Comparison of ENCODE assay signal across 3 worm cellular contexts in genomic region chrIII:9932091-9932490, ce11.
A peak's percentile ranks its signal among the peaks of the same experiment; 100 is the strongest.
TF ChIP-seq lines count a peak whose summit lies in the region.

Gene dec-7 (plus strand): TSS chrIII:9932398.

TF ChIP-seq in whole organism, L3 larva, 47 proteins besides CTCF, POLR2A, EP300 and RAD21:
- TF ChIP-seq pha-4 (tag; optimal IDR thresholded peaks at IDR 0.05; lab: Kevin White, UChicago) (peak; percentile 2), ztf-4 (tag; optimal IDR thresholded peaks at IDR 0.05; lab: Kevin White, UChicago) (no peak), elt-2 (tag; optimal IDR thresholded peaks at IDR 0.05; lab: Kevin White, UChicago) (peak; percentile 45)

TF ChIP-seq in whole organism, L4 larva, 104 proteins besides CTCF, POLR2A, EP300 and RAD21:
- TF ChIP-seq jun-1 (tag; optimal IDR thresholded peaks at IDR 0.05; lab: Kevin White, UChicago), result no peak
- TF ChIP-seq hlh-11 (tag; optimal IDR thresholded peaks at IDR 0.05; lab: Kevin White, UChicago), result peak; percentile 67
- TF ChIP-seq Y75B8A.6 (GFP tag; IDR thresholded peaks at IDR 0.05; lab: Robert Waterston, UW), result no peak
- no peak for TF ChIP-seq lin-15B (tag; optimal IDR thresholded peaks at IDR 0.05; lab: Kevin White, UChicago)
- TF ChIP-seq lin-1 (GFP tag; IDR thresholded peaks at IDR 0.05; lab: Robert Waterston, UW), result no peak
- TF ChIP-seq hif-1 (tag; optimal IDR thresholded peaks at IDR 0.05; lab: Kevin White, UChicago), result peak in 1 of 2 experiments; percentile 9
- TF ChIP-seq unc-62 (GFP tag; optimal IDR thresholded peaks at IDR 0.05 in 1 of 2; lab: Kevin White, UChicago), result peak in 1 of 2 experiments; percentile 50
- TF ChIP-seq unc-62 (tag; optimal IDR thresholded peaks at IDR 0.05; lab: Kevin White, UChicago), result no peak
- TF ChIP-seq nhr-237 (tag; optimal IDR thresholded peaks at IDR 0.05; lab: Kevin White, UChicago), result no peak
- no peak for TF ChIP-seq daf-16 (GFP tag; optimal IDR thresholded peaks at IDR 0.05; lab: Kevin White, UChicago)
- peak; percentile 16 for TF ChIP-seq daf-16 (tag; optimal IDR thresholded peaks at IDR 0.05; lab: Kevin White, UChicago)
- no peak for TF ChIP-seq Y48G9A.11 (GFP tag; IDR thresholded peaks at IDR 0.05; lab: Robert Waterston, UW)
- no peak for TF ChIP-seq dmd-9 (GFP tag; IDR thresholded peaks at IDR 0.05; lab: Robert Waterston, UW)
- peak; percentile 11 for TF ChIP-seq nhr-28 (tag; optimal IDR thresholded peaks at IDR 0.05; lab: Kevin White, UChicago)
- peak; percentile 66 for TF ChIP-seq dmd-6 (GFP tag; IDR thresholded peaks at IDR 0.05; lab: Robert Waterston, UW)
- TF ChIP-seq hlh-30 (tag; optimal IDR thresholded peaks at IDR 0.05; lab: Kevin White, UChicago; ENCODE audit: insufficient read depth), result peak; percentile 40
- no peak for TF ChIP-seq dmd-8 (GFP tag; IDR thresholded peaks at IDR 0.05; lab: Robert Waterston, UW)
- peak; percentile 61 for TF ChIP-seq dve-1 (tag; optimal IDR thresholded peaks at IDR 0.05; lab: Kevin White, UChicago; ENCODE audit: insufficient read depth)

TF ChIP-seq in whole organism, young adult, 124 proteins besides CTCF, POLR2A, EP300 and RAD21:
- TF ChIP-seq zfh-2 (GFP tag; conservative IDR thresholded peaks at IDR 0.05; lab: Robert Waterston, UW) (no peak), ztf-18 (tag; optimal IDR thresholded peaks at IDR 0.05; lab: Kevin White, UChicago) (no peak), cebp-1 (GFP tag; IDR thresholded peaks at IDR 0.05; lab: Robert Waterston, UW) (no peak), cebp-1 (tag; optimal IDR thresholded peaks at IDR 0.05; lab: Kevin White, UChicago) (peak; percentile 45), efl-1 (GFP tag; optimal IDR thresholded peaks at IDR 0.05; lab: Kevin White, UChicago) (no peak), nhr-80 (tag; optimal IDR thresholded peaks at IDR 0.05; lab: Kevin White, UChicago) (peak; percentile 64), Y67H2A.10 (GFP tag; conservative IDR thresholded peaks at IDR 0.05; lab: Robert Waterston, UW) (no peak)
